Worm (Caenorhabditis elegans) whole organism, young adult: Measurements from ENCODE around the gene mre-11.

Source experiments
- B0336.3 ChIP-seq: fragments of 200-800 bp; sonication (Bioruptor generic); IDR thresholded peaks from 2 replicates; pipeline ENCODE4 v1.3.6; 2022; ENCODE audit warnings: missing genetic modification characterization, missing compliant biosample characterization
- C06A6.2 ChIP-seq: fragments of 200-800 bp; sonication (Bioruptor generic); conservative IDR thresholded peaks from 2 replicates; pipeline ENCODE4 v1.3.6; 2022; ENCODE audit warnings: missing genetic modification characterization, missing compliant biosample characterization
- F37B4.10 ChIP-seq: fragments of 200-800 bp; sonication (Bioruptor generic); IDR thresholded peaks from 2 replicates; pipeline ENCODE4 v1.3.6; 2022; ENCODE audit warnings: missing genetic modification characterization, missing compliant biosample characterization
- F57C9.4 ChIP-seq: sonication (generic microtip); optimal IDR thresholded peaks from 2 replicates; lab custom pipeline; 2017; ENCODE audit warnings: mild to moderate bottlenecking, missing genetic modification characterization, missing compliant biosample characterization
- K11D2.4 ChIP-seq: fragments of 200-800 bp; sonication (Bioruptor generic); IDR thresholded peaks from 2 replicates; pipeline ENCODE4 v1.3.6; 2022; ENCODE audit warnings: missing genetic modification reagents, missing genetic modification characterization, missing compliant biosample characterization
- T26A5.8 ChIP-seq: sonication (generic microtip); optimal IDR thresholded peaks from 2 replicates; lab custom pipeline; 2016; ENCODE audit warnings: missing genetic modification characterization, missing compliant biosample characterization
- Y53G8AR.9 ChIP-seq: fragments of 200-800 bp; sonication (Bioruptor generic); conservative IDR thresholded peaks from 2 replicates; pipeline ENCODE4 v1.3.6; 2022; ENCODE audit warnings: missing genetic modification reagents, missing genetic modification characterization, missing compliant biosample characterization
- ZK185.1 ChIP-seq: sonication (generic microtip); optimal IDR thresholded peaks from 2 replicates; lab custom pipeline; 2016; ENCODE audit warnings: mild to moderate bottlenecking, missing genetic modification characterization, missing compliant biosample characterization; ENCODE audit not compliant: poor library complexity, severe bottlenecking
- attf-3 ChIP-seq: fragments of 200-800 bp; sonication (Bioruptor generic); conservative IDR thresholded peaks from 2 replicates; pipeline ENCODE4 v1.3.6; 2022; ENCODE audit warnings: missing genetic modification reagents, missing genetic modification characterization, missing compliant biosample characterization
- attf-5 ChIP-seq: fragments of 200-800 bp; sonication (Bioruptor generic); optimal IDR thresholded peaks from 2 replicates; lab custom pipeline; 2018; ENCODE audit warnings: mild to moderate bottlenecking, missing genetic modification characterization, missing compliant biosample characterization
- cebp-1 ChIP-seq, 2 experiments: fragments of 200-800 bp in 1 of 2; sonication (Bioruptor generic) in 1 of 2; sonication (generic microtip) in 1 of 2; IDR thresholded peaks in 1 of 2; optimal IDR thresholded peaks in 1 of 2; 2 replicates each; pipeline versions ENCODE4 v1.3.6 to Lab custom; 2017 to 2022; ENCODE audit warnings: missing compliant biosample characterization in 2 of 2, missing genetic modification characterization in 2 of 2, mild to moderate bottlenecking in 1 of 2, missing genetic modification reagents in 1 of 2, moderate library complexity in 1 of 2
- ceh-27 ChIP-seq: fragments of 200-800 bp; sonication (Bioruptor generic); optimal IDR thresholded peaks from 2 replicates; lab custom pipeline; 2018; ENCODE audit warnings: mild to moderate bottlenecking, missing genetic modification characterization, moderate library complexity, missing compliant biosample characterization
- chd-7 ChIP-seq: sonication (generic microtip); optimal IDR thresholded peaks from 2 replicates; lab custom pipeline; 2016; ENCODE audit warnings: mild to moderate bottlenecking, missing genetic modification characterization, moderate library complexity, missing compliant biosample characterization
- dpff-1 ChIP-seq: sonication (generic microtip); optimal IDR thresholded peaks from 2 replicates; lab custom pipeline; 2017; ENCODE audit warnings: mild to moderate bottlenecking, missing genetic modification characterization, missing compliant biosample characterization
- dpl-1 ChIP-seq: fragments of 150-350 bp; optimal IDR thresholded peaks from 2 replicates; lab custom pipeline; 2014; ENCODE audit warnings: missing biosample characterization, missing genetic modification reagents, missing genetic modification characterization
- efl-1 ChIP-seq: fragments of 150-350 bp; optimal IDR thresholded peaks from 2 replicates; lab custom pipeline; 2014; ENCODE audit warnings: missing biosample characterization, missing genetic modification reagents, missing genetic modification characterization
- egl-18 ChIP-seq: fragments of 200-800 bp; sonication (Bioruptor generic); IDR thresholded peaks from 2 replicates; pipeline ENCODE4 v1.3.6; 2022; ENCODE audit warnings: missing genetic modification reagents, missing genetic modification characterization, missing compliant biosample characterization
- egl-44 ChIP-seq: fragments of 200-800 bp; sonication (Bioruptor generic); IDR thresholded peaks from 2 replicates; pipeline ENCODE4 v1.3.6; 2022; ENCODE audit warnings: missing genetic modification reagents, missing genetic modification characterization, missing compliant biosample characterization
- ekl-4 ChIP-seq: fragments of 200-800 bp; sonication (Bioruptor generic); IDR thresholded peaks from 2 replicates; pipeline ENCODE4 v1.3.6; 2022; ENCODE audit warnings: missing genetic modification reagents, missing genetic modification characterization, missing compliant biosample characterization
- fkh-3 ChIP-seq: sonication (generic microtip); optimal IDR thresholded peaks from 2 replicates; lab custom pipeline; 2016; ENCODE audit warnings: mild to moderate bottlenecking, missing genetic modification characterization, missing compliant biosample characterization
- hlh-26 ChIP-seq: fragments of 200-800 bp; sonication (Bioruptor generic); conservative IDR thresholded peaks from 2 replicates; pipeline ENCODE4 v1.3.6; 2022; ENCODE audit warnings: missing genetic modification reagents, missing genetic modification characterization, missing compliant biosample characterization
- hmg-20 ChIP-seq: fragments of 200-800 bp; sonication (Bioruptor generic); IDR thresholded peaks from 2 replicates; pipeline ENCODE4 v1.3.6; 2022; ENCODE audit warnings: missing genetic modification reagents, missing genetic modification characterization, missing compliant biosample characterization
- let-526 ChIP-seq: fragments of 200-800 bp; sonication (Bioruptor generic); IDR thresholded peaks from 2 replicates; pipeline ENCODE4 v1.3.6; 2022; ENCODE audit warnings: missing genetic modification reagents, missing genetic modification characterization, missing compliant biosample characterization
- let-607 ChIP-seq, 2 experiments: fragments of 200-800 bp in 1 of 2; sonication (Bioruptor generic) in 1 of 2; sonication (generic microtip) in 1 of 2; optimal IDR thresholded peaks; 2 replicates each; lab custom pipeline; 2016 to 2018; ENCODE audit warnings: mild to moderate bottlenecking in 2 of 2, missing compliant biosample characterization in 2 of 2, missing genetic modification characterization in 2 of 2, moderate library complexity in 2 of 2, missing genotype in 1 of 2
- lin-40 ChIP-seq: sonication (generic microtip); optimal IDR thresholded peaks from 2 replicates; lab custom pipeline; 2016; ENCODE audit warnings: missing genetic modification characterization, mild to moderate bottlenecking, missing compliant biosample characterization, missing genotype, missing genetic modification reagents
- lsl-1 ChIP-seq: fragments of 200-800 bp; sonication (Bioruptor generic); optimal IDR thresholded peaks from 2 replicates; lab custom pipeline; 2018; ENCODE audit warnings: mild to moderate bottlenecking, missing genetic modification characterization, moderate library complexity, missing compliant biosample characterization
- madf-3 ChIP-seq: fragments of 200-800 bp; sonication (Bioruptor generic); IDR thresholded peaks from 2 replicates; pipeline ENCODE4 v1.3.6; 2022; ENCODE audit warnings: missing genetic modification reagents, missing genetic modification characterization, missing compliant biosample characterization
- madf-6 ChIP-seq: fragments of 200-800 bp; sonication (Bioruptor generic); IDR thresholded peaks from 2 replicates; pipeline ENCODE4 v1.3.6; 2022; ENCODE audit warnings: missing genetic modification reagents, missing genetic modification characterization, missing compliant biosample characterization
- nhr-80 ChIP-seq: sonication (generic microtip); optimal IDR thresholded peaks from 2 replicates; lab custom pipeline; 2016; ENCODE audit warnings: missing genetic modification characterization, missing compliant biosample characterization
- snpc-1.3 ChIP-seq: sonication (generic microtip); optimal IDR thresholded peaks from 2 replicates; lab custom pipeline; 2017; ENCODE audit warnings: missing genetic modification characterization, mild to moderate bottlenecking, missing compliant biosample characterization, antibody characterized with exemption, moderate library complexity, missing genotype, missing genetic modification reagents; ENCODE audit not compliant: insufficient read depth
- snpc-3.4 ChIP-seq: sonication (generic microtip); optimal IDR thresholded peaks from 2 replicates; lab custom pipeline; 2017; ENCODE audit warnings: missing genetic modification characterization, mild to moderate bottlenecking, missing compliant biosample characterization, antibody characterized with exemption, moderate library complexity, missing genotype, missing genetic modification reagents
- somi-1 ChIP-seq: fragments of 200-800 bp; sonication (Bioruptor generic); optimal IDR thresholded peaks from 2 replicates; lab custom pipeline; 2018; ENCODE audit warnings: mild to moderate bottlenecking, missing genetic modification characterization, missing compliant biosample characterization
- sptf-2 ChIP-seq: fragments of 200-800 bp; sonication (Bioruptor generic); optimal IDR thresholded peaks from 2 replicates; lab custom pipeline; 2018; ENCODE audit warnings: mild to moderate bottlenecking, missing genetic modification characterization, missing compliant biosample characterization
- tbp1 ChIP-seq: fragments of 200-800 bp; sonication (Bioruptor generic); optimal IDR thresholded peaks from 2 replicates; lab custom pipeline; 2018; ENCODE audit warnings: mild to moderate bottlenecking, missing genetic modification characterization, missing compliant biosample characterization
- tbx-9 ChIP-seq: sonication (generic microtip); optimal IDR thresholded peaks from 2 replicates; lab custom pipeline; 2016; ENCODE audit warnings: borderline replicate concordance, missing genetic modification characterization, inconsistent platforms, missing compliant biosample characterization
- tlf-1 ChIP-seq: fragments of 200-800 bp; sonication (Bioruptor generic); optimal IDR thresholded peaks from 2 replicates; lab custom pipeline; 2018; ENCODE audit warnings: mild to moderate bottlenecking, missing genetic modification characterization, missing compliant biosample characterization
- zfh-2 ChIP-seq: fragments of 200-800 bp; sonication (Bioruptor generic); conservative IDR thresholded peaks from 2 replicates; pipeline ENCODE4 v1.3.6; 2022; ENCODE audit warnings: missing genetic modification reagents, missing genetic modification characterization, missing compliant biosample characterization
- zim-3 ChIP-seq: sonication (generic microtip); optimal IDR thresholded peaks from 2 replicates; lab custom pipeline; 2017; ENCODE audit warnings: mild to moderate bottlenecking, missing genetic modification characterization, moderate library complexity, missing compliant biosample characterization
- ztf-25 ChIP-seq: fragments of 200-800 bp; sonication (Bioruptor generic); IDR thresholded peaks from 2 replicates; pipeline ENCODE4 v1.3.6; 2022; ENCODE audit warnings: missing genetic modification reagents, missing genetic modification characterization, missing compliant biosample characterization

Gene mre-11

ce11 chrV:10729456-10729904 is 7.2 kb downstream of the mre-11 start (continued):
- TF ChIP-seq ZK185.1 (tag; lab: Kevin White, UChicago) (no peak), cebp-1 (GFP tag; IDR thresholded peaks at IDR 0.05; lab: Robert Waterston, UW) (no peak), cebp-1 (tag; optimal IDR thresholded peaks at IDR 0.05; lab: Kevin White, UChicago) (peak; percentile 38), attf-3 (GFP tag; lab: Robert Waterston, UW) (no peak), let-607 (tag; optimal IDR thresholded peaks at IDR 0.05; lab: Kevin White, UChicago) (no peak), lsl-1 (GFP tag; lab: Kevin White, UChicago) (no peak), hlh-26 (no peak), egl-44 (GFP tag; lab: Robert Waterston, UW) (no peak), madf-6 (no peak), snpc-1.3 (tag; lab: Kevin White, UChicago) (no peak), F57C9.4 (tag; lab: Kevin White, UChicago) (no peak), nhr-80 (tag; lab: Kevin White, UChicago) (peak; percentile 84), madf-3 (GFP tag; lab: Robert Waterston, UW) (no peak), zim-3 (tag; lab: Kevin White, UChicago) (no peak), dpff-1 (tag; lab: Kevin White, UChicago) (no peak), ztf-25 (GFP tag; lab: Robert Waterston, UW) (no peak), lin-40 (peak; percentile 18), F37B4.10 (no peak), snpc-3.4 (tag; lab: Kevin White, UChicago) (no peak), fkh-3 (tag; lab: Kevin White, UChicago) (no peak), sptf-2 (GFP tag; lab: Kevin White, UChicago) (no peak), T26A5.8 (tag; lab: Kevin White, UChicago) (no peak), tbp1 (peak; percentile 5), hmg-20 (GFP tag; lab: Robert Waterston, UW) (no peak), ekl-4 (no peak), tbx-9 (tag; lab: Kevin White, UChicago) (no peak), attf-5 (GFP tag; lab: Kevin White, UChicago) (no peak), chd-7 (tag; lab: Kevin White, UChicago) (no peak), dpl-1 (GFP tag; lab: Kevin White, UChicago) (no peak), ceh-27 (GFP tag; lab: Kevin White, UChicago) (no peak), tlf-1 (no peak)

- TF ChIP-seq let-526 (GFP tag; lab: Robert Waterston, UW) (no peak), somi-1 (GFP tag; lab: Kevin White, UChicago) (peak; percentile 26), K11D2.4 (GFP tag; lab: Robert Waterston, UW) (0 out of 2 replicates have a peak, but pooled peaks have one; percentile 24), Y53G8AR.9 (GFP tag; lab: Robert Waterston, UW) (0 out of 2 replicates have a peak, but pooled peaks have one; percentile 19), zfh-2 (GFP tag; lab: Robert Waterston, UW) (no peak)
Observed at ce11 chrV:10727651-10728050, 9.0 kb downstream of the mre-11 start.

ce11 chrV:10726691-10727090 is 10.0 kb downstream of the mre-11 start:
- TF ChIP-seq nhr-80 (tag; lab: Kevin White, UChicago) = peak; percentile 86
- no peak for TF ChIP-seq egl-18
- no peak for TF ChIP-seq C06A6.2
- no peak for TF ChIP-seq B0336.3 (GFP tag; lab: Robert Waterston, UW)
- TF ChIP-seq efl-1 = no peak
- TF ChIP-seq, all 124 proteins: peak for 1
